Fruit fly (Drosophila melanogaster): ENCODE data around the gene hyx.

hyx gene

dm6 chr3R:9064874-9065273, 26.3 kb downstream of the hyx start, which contains the start of the genes beag and Ada (continued):
- no peak for TF ChIP-seq Hmx (GFP tag; optimal IDR thresholded peaks at IDR 0.05)
- TF ChIP-seq ab (GFP tag; optimal IDR thresholded peaks at IDR 0.05) = no peak
- TF ChIP-seq ttk (GFP tag; IDR thresholded peaks at IDR 0.05) = no peak
- no peak for TF ChIP-seq MTF-1 (GFP tag; optimal IDR thresholded peaks at IDR 0.05; ENCODE audit: borderline replicate concordance)
- TF ChIP-seq sob (GFP tag; IDR thresholded peaks at IDR 0.05) = peak; percentile 52; the same call in 1 of the 2 replicates
- TF ChIP-seq pzg (GFP tag; optimal IDR thresholded peaks at IDR 0.05) = peak; percentile 73
- TF ChIP-seq CG13296 (GFP tag; optimal IDR thresholded peaks at IDR 0.05) = peak; percentile 51
- peak; percentile 51 for TF ChIP-seq nmo (GFP tag; optimal IDR thresholded peaks at IDR 0.05)
- TF ChIP-seq pfk (GFP tag; optimal IDR thresholded peaks at IDR 0.05) = no peak
- peak; percentile 60 for TF ChIP-seq B-H2 (GFP tag; optimal IDR thresholded peaks at IDR 0.05)
- no peak for TF ChIP-seq nerfin-2 (GFP tag; IDR thresholded peaks at IDR 0.05; ENCODE audit: partially characterized antibody)
- peak in 1 of 2 experiments; percentile 14 for TF ChIP-seq Pdp1 (GFP tag; optimal IDR thresholded peaks at IDR 0.05)
- no peak for TF ChIP-seq ac (GFP tag; optimal IDR thresholded peaks at IDR 0.05)
- TF ChIP-seq Dref (GFP tag; IDR thresholded peaks at IDR 0.05) = peak; percentile 90
- TF ChIP-seq run (tag; optimal IDR thresholded peaks at IDR 0.05) = no peak
- TF ChIP-seq CG5180 (GFP tag; optimal IDR thresholded peaks at IDR 0.05) = no peak
- TF ChIP-seq nau (GFP tag; optimal IDR thresholded peaks at IDR 0.05) = no peak
- no peak for TF ChIP-seq Atf3 (GFP tag; optimal IDR thresholded peaks at IDR 0.05)
- peak; percentile 64 for TF ChIP-seq CG1603 (tag; optimal IDR thresholded peaks at IDR 0.05)
- peak; percentile 51 for TF ChIP-seq zfh2 (GFP tag; optimal IDR thresholded peaks at IDR 0.05)
- TF ChIP-seq CrebB (tag; optimal IDR thresholded peaks at IDR 0.05) = peak; percentile 5
- peak; percentile 52; the same call in 1 of the 3 replicates for TF ChIP-seq HLH4C (GFP tag; IDR thresholded peaks at IDR 0.05; ENCODE audit: partially characterized antibody)
- TF ChIP-seq Deaf1 (tag; optimal IDR thresholded peaks at IDR 0.05) = no peak
- no peak for TF ChIP-seq mirr (GFP tag; optimal IDR thresholded peaks at IDR 0.05)
- no peak for TF ChIP-seq wor (GFP tag; IDR thresholded peaks at IDR 0.05)
- no peak for TF ChIP-seq H15 (GFP tag; IDR thresholded peaks at IDR 0.05)
- peak; percentile 38 for TF ChIP-seq tx (GFP tag; optimal IDR thresholded peaks at IDR 0.05)
- no peak for TF ChIP-seq CG18476 (GFP tag; optimal IDR thresholded peaks at IDR 0.05)
- peak in 1 of 3 experiments; percentile 40 for TF ChIP-seq lola (GFP tag; optimal IDR thresholded peaks at IDR 0.05)
- peak; percentile 39 for TF ChIP-seq chn (GFP tag; optimal IDR thresholded peaks at IDR 0.05)
- TF ChIP-seq slp2 (GFP tag; optimal IDR thresholded peaks at IDR 0.05) = no peak
- TF ChIP-seq bab2 (GFP tag; optimal IDR thresholded peaks at IDR 0.05) = no peak
- no peak for TF ChIP-seq D19A (tag; optimal IDR thresholded peaks at IDR 0.05)
- peak; percentile 67 for TF ChIP-seq lilli (GFP tag; optimal IDR thresholded peaks at IDR 0.05)
- TF ChIP-seq CG7786 (GFP tag; optimal IDR thresholded peaks at IDR 0.05) = peak; percentile 25
- peak; percentile 52; the same call in 1 of the 3 replicates for TF ChIP-seq CG34422 (GFP tag; IDR thresholded peaks at IDR 0.05)
- TF ChIP-seq CG34224 (GFP tag; IDR thresholded peaks at IDR 0.05; ENCODE audit: partially characterized antibody) = peak; percentile 48; the same call in 1 of the 3 replicates
- peak; percentile 7 for TF ChIP-seq CG10654 (GFP tag; optimal IDR thresholded peaks at IDR 0.05)
- TF ChIP-seq CG14014 (GFP tag; IDR thresholded peaks at IDR 0.05) = peak; percentile 42; the same call in 1 of the 2 replicates
- 0 out of 2 replicates have a peak, but pooled peaks have one; percentile 13 for TF ChIP-seq hbn (GFP tag; IDR thresholded peaks at IDR 0.05; ENCODE audit: partially characterized antibody)
- peak; percentile 55; the same call in 2 of the 3 replicates for TF ChIP-seq dysf (GFP tag; IDR thresholded peaks at IDR 0.05)
- no peak for TF ChIP-seq pum (GFP tag; optimal IDR thresholded peaks at IDR 0.05)
- no peak for TF ChIP-seq p53 (GFP tag; optimal IDR thresholded peaks at IDR 0.05)
- 0 out of 3 replicates have a peak, but pooled peaks have one; percentile 30 for TF ChIP-seq hb (GFP tag; IDR thresholded peaks at IDR 0.05; ENCODE audit: partially characterized antibody)
- TF ChIP-seq CG18011 (GFP tag; optimal IDR thresholded peaks at IDR 0.05) = peak; percentile 40
- TF ChIP-seq BEAF-32 (GFP tag; optimal IDR thresholded peaks at IDR 0.05) = peak; percentile 55
- TF ChIP-seq CG11723 (GFP tag; optimal IDR thresholded peaks at IDR 0.05) = no peak
- TF ChIP-seq Hmr (GFP tag; optimal IDR thresholded peaks at IDR 0.05) = peak; percentile 54
- no peak for TF ChIP-seq Dfd (GFP tag; optimal IDR thresholded peaks at IDR 0.05)
